Fruit fly (Drosophila melanogaster): ENCODE data around the gene Glyp.

Glyp gene

DNA sequence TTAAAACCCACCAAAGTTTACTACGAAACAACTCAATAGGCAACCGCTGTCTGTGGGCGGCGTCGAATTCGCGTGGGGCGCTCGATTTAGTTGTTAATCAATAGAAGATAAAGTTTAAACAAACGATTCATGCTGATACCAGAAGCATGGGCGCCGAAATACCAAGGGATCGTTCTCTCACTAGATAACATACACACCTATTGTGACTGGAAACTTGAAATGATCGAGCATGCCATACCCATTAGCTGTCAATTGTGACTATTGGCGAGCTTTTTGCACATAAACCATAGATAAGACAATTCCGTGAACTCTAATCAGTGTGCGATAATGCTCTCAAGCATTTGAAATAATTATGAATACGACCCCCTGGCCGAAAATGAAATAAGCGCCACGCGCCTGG is 48.8 kb downstream of the Glyp start (continued):
- TF ChIP-seq tin (GFP tag; optimal IDR thresholded peaks at IDR 0.05) (peak; percentile 28), trh (GFP tag; optimal IDR thresholded peaks at IDR 0.05) (peak; percentile 54), salm (tag; optimal IDR thresholded peaks at IDR 0.05) (peak; percentile 72), unpg (GFP tag; optimal IDR thresholded peaks at IDR 0.05) (peak; percentile 76), ranshi (GFP tag; IDR thresholded peaks at IDR 0.05) (peak; percentile 58; the same call in 1 of the 2 replicates), CG10979 (tag; optimal IDR thresholded peaks at IDR 0.05) (peak; percentile 13), CG5245 (GFP tag; optimal IDR thresholded peaks at IDR 0.05) (peak; percentile 55), ara (GFP tag; IDR thresholded peaks at IDR 0.05) (no peak), seq (GFP tag; IDR thresholded peaks at IDR 0.05) (peak; percentile 50; the same call in 1 of the 2 replicates), ttk (GFP tag; IDR thresholded peaks at IDR 0.05) (peak; percentile 44), Ssrp (tag; optimal IDR thresholded peaks at IDR 0.05) (peak; percentile 64), vvl (GFP tag; IDR thresholded peaks at IDR 0.05) (peak; percentile 66; the same call in 1 of the 2 replicates), Jarid2 (GFP tag; optimal IDR thresholded peaks at IDR 0.05) (peak; percentile 39), Gsc (GFP tag; IDR thresholded peaks at IDR 0.05) (no peak), CG7357 (GFP tag; IDR thresholded peaks at IDR 0.05) (peak; percentile 66; the same call in 2 of the 3 replicates), CG2129 (GFP tag; IDR thresholded peaks at IDR 0.05; ENCODE audit: partially characterized antibody) (no peak), ken (GFP tag; IDR thresholded peaks at IDR 0.05) (peak; percentile 69), CG10431 (GFP tag; optimal IDR thresholded peaks at IDR 0.05) (no peak), gcm2 (GFP tag; optimal IDR thresholded peaks at IDR 0.05) (peak; percentile 33), slou (GFP tag; optimal IDR thresholded peaks at IDR 0.05) (no peak), Elba2 (GFP tag; optimal IDR thresholded peaks at IDR 0.05) (no peak), CG3847 (GFP tag; IDR thresholded peaks at IDR 0.05) (peak; percentile 80), stwl (tag; optimal IDR thresholded peaks at IDR 0.05) (no peak), onecut (GFP tag; IDR thresholded peaks at IDR 0.05) (peak; percentile 30; the same call in 1 of the 2 replicates), CG18764 (GFP tag; optimal IDR thresholded peaks at IDR 0.05) (peak; percentile 59), CG11696 (GFP tag; IDR thresholded peaks at IDR 0.05) (no peak; the same call in 1 of the 2 replicates), Hr78 (GFP tag; optimal IDR thresholded peaks at IDR 0.05) (no peak), CG30403 (GFP tag; optimal IDR thresholded peaks at IDR 0.05) (peak; percentile 72), CG4617 (GFP tag; optimal IDR thresholded peaks at IDR 0.05; ENCODE audit: borderline replicate concordance) (no peak), Dek (tag; optimal IDR thresholded peaks at IDR 0.05) (peak; percentile 63), CG7372 (GFP tag; IDR thresholded peaks at IDR 0.05) (peak; percentile 52; the same call in 1 of the 2 replicates), Eip74EF (GFP tag; optimal IDR thresholded peaks at IDR 0.05) (peak in 1 of 2 experiments; percentile 63), CG17361 (GFP tag; IDR thresholded peaks at IDR 0.05) (peak; percentile 17; the same call in 1 of the 3 replicates), Dll (GFP tag; IDR thresholded peaks at IDR 0.05; ENCODE audit: partially characterized antibody) (no peak), prd (optimal IDR thresholded peaks at IDR 0.05) (no peak), prd (GFP tag; IDR thresholded peaks at IDR 0.05) (peak; percentile 81), Fer1 (GFP tag; optimal IDR thresholded peaks at IDR 0.05) (peak; percentile 66), Hmr (GFP tag; optimal IDR thresholded peaks at IDR 0.05) (peak; percentile 79), twi (tag; optimal IDR thresholded peaks at IDR 0.05) (no peak), maf-S (GFP tag; optimal IDR thresholded peaks at IDR 0.05) (peak; percentile 80), schlank (tag; optimal IDR thresholded peaks at IDR 0.05) (peak; percentile 48), gt (GFP tag; IDR thresholded peaks at IDR 0.05) (0 out of 2 replicates have a peak, but pooled peaks have one; percentile 20), Blimp-1 (GFP tag; optimal IDR thresholded peaks at IDR 0.05) (peak; percentile 61), CG11247 (GFP tag; IDR thresholded peaks at IDR 0.05) (peak; percentile 44), row (GFP tag; IDR thresholded peaks at IDR 0.05) (peak; percentile 76), fd64A (GFP tag; optimal IDR thresholded peaks at IDR 0.05) (no peak), CG8924 (tag; optimal IDR thresholded peaks at IDR 0.05) (peak; percentile 73), bowl (GFP tag; IDR thresholded peaks at IDR 0.05) (peak; percentile 58; the same call in 1 of the 2 replicates), her (GFP tag; optimal IDR thresholded peaks at IDR 0.05) (peak; percentile 80), exex (tag; optimal IDR thresholded peaks at IDR 0.05) (peak; percentile 89)
